Fruit fly (Drosophila melanogaster): ENCODE results near the gene Gal.

Gene Gal

dm6 chr2L:5982334-5982987 lies 24.2 kb downstream of the Gal start (continued):
- no peak for TF ChIP-seq crp (GFP tag; optimal IDR thresholded peaks at IDR 0.05)
- TF ChIP-seq h (optimal IDR thresholded peaks at IDR 0.05) = no peak
- TF ChIP-seq tin (GFP tag; optimal IDR thresholded peaks at IDR 0.05) = peak; percentile 32
- TF ChIP-seq CG15073 (GFP tag; optimal IDR thresholded peaks at IDR 0.05) = no peak
- TF ChIP-seq CG4730 (GFP tag; IDR thresholded peaks at IDR 0.05) = no peak
- TF ChIP-seq HHEX (GFP tag; optimal IDR thresholded peaks at IDR 0.05) = no peak
- no peak for TF ChIP-seq en (GFP tag; optimal IDR thresholded peaks at IDR 0.05)
- TF ChIP-seq Taf1 (GFP tag; IDR thresholded peaks at IDR 0.05) = no peak
- TF ChIP-seq lmd (GFP tag; IDR thresholded peaks at IDR 0.05) = no peak
- TF ChIP-seq Oli (tag; optimal IDR thresholded peaks at IDR 0.05) = peak; percentile 4
- TF ChIP-seq HLH4C (GFP tag; IDR thresholded peaks at IDR 0.05; ENCODE audit: partially characterized antibody) = no peak
- TF ChIP-seq Stat92E (GFP tag; optimal IDR thresholded peaks at IDR 0.05) = no peak
- TF ChIP-seq ash1 (GFP tag; optimal IDR thresholded peaks at IDR 0.05) = peak; percentile 31
- no peak for TF ChIP-seq bcd (GFP tag; optimal IDR thresholded peaks at IDR 0.05)
- TF ChIP-seq HmgD (GFP tag; optimal IDR thresholded peaks at IDR 0.05) = peak; percentile 43
- TF ChIP-seq CG13287 (GFP tag; IDR thresholded peaks at IDR 0.05; ENCODE audit: partially characterized antibody) = no peak
- TF ChIP-seq CG6813 (GFP tag; optimal IDR thresholded peaks at IDR 0.05) = no peak
- no peak for TF ChIP-seq CG2129 (GFP tag; IDR thresholded peaks at IDR 0.05; ENCODE audit: partially characterized antibody)
- no peak for TF ChIP-seq ab (GFP tag; optimal IDR thresholded peaks at IDR 0.05)
- no peak for TF ChIP-seq CG6654 (GFP tag; optimal IDR thresholded peaks at IDR 0.05)
- TF ChIP-seq cas (GFP tag; IDR thresholded peaks at IDR 0.05) = no peak
- TF ChIP-seq Deaf1 (tag; optimal IDR thresholded peaks at IDR 0.05) = peak; percentile 72
- TF ChIP-seq Tbp (GFP tag; optimal IDR thresholded peaks at IDR 0.05) = no peak
- no peak for TF ChIP-seq br (optimal IDR thresholded peaks at IDR 0.05)
- TF ChIP-seq kah (GFP tag; optimal IDR thresholded peaks at IDR 0.05) = no peak
- no peak for TF ChIP-seq C15 (GFP tag; IDR thresholded peaks at IDR 0.05)
- peak; percentile 100 for TF ChIP-seq CG4424 (GFP tag; optimal IDR thresholded peaks at IDR 0.05)
- TF ChIP-seq CG11093 (GFP tag; IDR thresholded peaks at IDR 0.05) = no peak
- peak in 1 of 2 experiments; percentile 23 for TF ChIP-seq Hr51 (GFP tag; optimal IDR thresholded peaks at IDR 0.05)
- no peak for TF ChIP-seq Adf1 (GFP tag; IDR thresholded peaks at IDR 0.05)
- TF ChIP-seq HLH3B (GFP tag; IDR thresholded peaks at IDR 0.05) = no peak
- no peak for TF ChIP-seq crc (GFP tag; optimal IDR thresholded peaks at IDR 0.05)
- no peak for TF ChIP-seq Trl (optimal IDR thresholded peaks at IDR 0.05)
- peak; percentile 36 for TF ChIP-seq Trl (GFP tag; optimal IDR thresholded peaks at IDR 0.05)
- no peak for TF ChIP-seq Bteb2 (GFP tag; optimal IDR thresholded peaks at IDR 0.05)
- TF ChIP-seq emc (GFP tag; optimal IDR thresholded peaks at IDR 0.05) = no peak
- no peak for TF ChIP-seq amos (GFP tag; IDR thresholded peaks at IDR 0.05; ENCODE audit: partially characterized antibody)
- TF ChIP-seq CG1792 (GFP tag; optimal IDR thresholded peaks at IDR 0.05) = no peak
- TF ChIP-seq CG3407 (GFP tag; optimal IDR thresholded peaks at IDR 0.05) = no peak
- no peak for TF ChIP-seq CG11398 (GFP tag; optimal IDR thresholded peaks at IDR 0.05)
- TF ChIP-seq lola (GFP tag; optimal IDR thresholded peaks at IDR 0.05) = no peak
- no peak for TF ChIP-seq CkIIα-i1 (GFP tag; IDR thresholded peaks at IDR 0.05)
- peak; percentile 12 for TF ChIP-seq gro (GFP tag; optimal IDR thresholded peaks at IDR 0.05)
- TF ChIP-seq Nf-YB (GFP tag; optimal IDR thresholded peaks at IDR 0.05) = peak; percentile 50
- TF ChIP-seq Oaz (GFP tag; IDR thresholded peaks at IDR 0.05) = no peak
- no peak for TF ChIP-seq CG15479 (GFP tag; optimal IDR thresholded peaks at IDR 0.05)
- TF ChIP-seq cg (GFP tag; optimal IDR thresholded peaks at IDR 0.05) = no peak
- no peak for TF ChIP-seq Vsx1 (GFP tag; optimal IDR thresholded peaks at IDR 0.05)
- TF ChIP-seq Max (GFP tag; optimal IDR thresholded peaks at IDR 0.05) = no peak
- TF ChIP-seq D (optimal IDR thresholded peaks at IDR 0.05) = no peak
- TF ChIP-seq D (GFP tag; optimal IDR thresholded peaks at IDR 0.05) = no peak

Data from whole organism, embryonic.